Worm (Caenorhabditis elegans): ENCODE results near the gene str-1.

str-1 gene

DNA sequence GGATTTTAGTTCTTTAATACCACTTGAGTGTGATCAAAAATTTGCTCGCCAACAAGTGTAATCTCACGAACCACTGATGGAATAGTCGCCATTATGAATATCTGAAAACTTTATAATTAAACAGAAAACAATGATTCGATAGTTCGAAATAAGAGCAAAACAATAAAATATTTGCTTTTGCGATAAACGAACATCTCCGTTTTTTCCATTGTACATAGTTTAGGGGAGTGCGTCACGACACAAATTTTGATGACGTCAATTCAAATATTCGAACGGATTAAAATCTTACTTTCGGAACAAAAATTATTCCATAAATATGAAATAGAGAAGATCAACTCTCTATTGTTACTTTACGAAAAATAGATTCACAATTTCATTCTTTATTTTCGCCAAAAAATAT is 39.6 kb upstream of the str-1 start, which contains the start of gene mutd-1:
mutd-1 (minus strand) TSS at position 101 of the 400 bp plus-strand sequence.
- TF ChIP-seq sea-2 (GFP tag; optimal IDR thresholded peaks at IDR 0.05) (no peak), tbx-2 (tag; optimal IDR thresholded peaks at IDR 0.05) (no peak), hmg-11 (tag; optimal IDR thresholded peaks at IDR 0.05) (no peak), elt-1 (tag; optimal IDR thresholded peaks at IDR 0.05) (no peak), ztf-11 (tag; optimal IDR thresholded peaks at IDR 0.05) (no peak), nhr-12 (tag; optimal IDR thresholded peaks at IDR 0.05) (no peak), ceh-82 (tag; optimal IDR thresholded peaks at IDR 0.05) (no peak), nhr-67 (tag; optimal IDR thresholded peaks at IDR 0.05) (no peak), ceh-16 (tag; optimal IDR thresholded peaks at IDR 0.05) (no peak), ZK546.5 (tag; optimal IDR thresholded peaks at IDR 0.05) (no peak), jun-1 (tag; optimal IDR thresholded peaks at IDR 0.05) (no peak), ztf-4 (tag; optimal IDR thresholded peaks at IDR 0.05) (no peak), unc-62 (GFP tag; optimal IDR thresholded peaks at IDR 0.05) (no peak), unc-39 (tag; optimal IDR thresholded peaks at IDR 0.05) (no peak), daf-12 (tag; optimal IDR thresholded peaks at IDR 0.05) (no peak), snpc-4 (tag; optimal IDR thresholded peaks at IDR 0.05) (no peak), egl-5 (tag; optimal IDR thresholded peaks at IDR 0.05) (no peak), nhr-25 (tag; optimal IDR thresholded peaks at IDR 0.05) (no peak), elt-3 (tag; optimal IDR thresholded peaks at IDR 0.05) (no peak)

DNA sequence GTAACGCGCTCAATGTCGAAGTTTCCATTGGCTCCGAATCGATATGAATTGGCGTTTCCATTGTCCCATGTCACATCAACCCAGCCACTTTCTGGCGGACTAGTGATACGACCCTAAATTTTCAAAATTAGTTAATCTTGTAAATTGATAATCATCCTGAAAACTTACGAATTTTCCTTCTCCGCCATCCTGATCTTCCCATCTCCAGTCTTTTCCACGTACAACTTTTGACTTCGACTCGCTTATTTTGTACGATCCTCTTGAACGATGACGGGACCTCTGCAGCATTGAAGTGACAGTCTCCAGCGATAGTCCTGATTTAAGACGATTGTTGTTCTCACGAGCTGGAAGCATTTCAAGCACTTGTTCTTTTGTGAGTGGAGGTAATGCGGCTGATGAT is 34.4 kb upstream of the str-1 start:
- TF ChIP-seq daf-12 (tag; optimal IDR thresholded peaks at IDR 0.05): no peak
- no peak for TF ChIP-seq ceh-16 (tag; optimal IDR thresholded peaks at IDR 0.05)
- no peak for TF ChIP-seq nhr-25 (tag; optimal IDR thresholded peaks at IDR 0.05)

DNA sequence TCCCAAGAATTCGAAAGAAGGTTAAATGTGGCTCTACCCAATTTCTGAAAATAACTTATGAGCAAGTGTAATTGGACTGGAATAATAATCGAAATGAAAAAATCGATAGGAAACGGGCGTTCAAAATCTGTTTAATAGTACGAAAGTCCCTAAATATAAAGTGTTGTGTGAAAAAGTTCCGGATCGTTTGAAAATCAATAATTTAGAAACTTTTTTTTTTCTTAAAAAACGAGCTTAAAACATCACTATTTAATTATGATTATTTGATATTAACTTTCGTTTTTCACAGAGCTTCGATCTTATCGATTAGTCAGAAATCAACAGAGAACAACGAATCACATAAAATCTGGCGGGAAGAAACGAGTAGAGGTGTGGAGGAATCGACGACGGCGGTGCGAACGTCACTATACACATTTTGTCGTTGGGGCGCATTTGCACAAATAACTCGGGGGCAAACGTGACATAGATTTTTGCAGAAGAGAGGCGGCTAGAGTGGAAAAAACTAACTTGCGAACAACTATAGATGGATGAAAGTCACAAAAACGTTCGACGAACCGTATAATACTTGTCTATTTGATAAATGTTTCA is 28.8 kb upstream of the str-1 start, which contains the start of gene hecd-1:
hecd-1 (minus strand) TSS at position 51 of the 588 bp plus-strand sequence.
- TF ChIP-seq nhr-25 (tag; optimal IDR thresholded peaks at IDR 0.05) (peak; percentile 7), nhr-237 (tag; optimal IDR thresholded peaks at IDR 0.05) (no peak), lin-15B (tag; optimal IDR thresholded peaks at IDR 0.05) (peak; percentile 30), fkh-10 (GFP tag; optimal IDR thresholded peaks at IDR 0.05) (no peak), ZK546.5 (tag; optimal IDR thresholded peaks at IDR 0.05) (no peak), lin-39 (tag; optimal IDR thresholded peaks at IDR 0.05) (no peak)

DNA sequence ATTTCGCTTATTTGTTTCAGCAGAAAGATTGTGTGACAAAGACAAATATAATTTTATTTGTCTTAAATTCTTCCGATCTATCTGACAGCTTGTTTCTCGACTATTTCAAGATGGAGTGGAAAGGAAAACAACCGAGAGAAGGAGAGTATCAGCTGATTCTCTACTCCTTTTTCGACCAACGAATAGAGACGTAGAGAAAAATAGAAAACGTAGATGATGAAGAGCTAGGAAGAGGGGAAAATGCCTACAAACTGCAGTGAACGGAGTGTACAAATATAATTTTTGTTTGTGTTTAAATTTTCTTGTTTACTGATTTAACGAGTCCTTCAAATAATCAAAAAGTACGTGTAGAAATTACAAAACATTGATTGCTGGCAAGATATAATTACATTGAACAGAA is 25.9 kb upstream of the str-1 start:
- TF ChIP-seq mml-1 (tag; optimal IDR thresholded peaks at IDR 0.05): no peak
- TF ChIP-seq daf-12 (tag; optimal IDR thresholded peaks at IDR 0.05): no peak
- TF ChIP-seq elt-2 (tag; optimal IDR thresholded peaks at IDR 0.05): peak; percentile 11
- TF ChIP-seq nhr-43 (tag; optimal IDR thresholded peaks at IDR 0.05; ENCODE audit: poor library complexity, severe bottlenecking): no peak
- no peak for TF ChIP-seq egl-27 (tag; optimal IDR thresholded peaks at IDR 0.05)
- peak; percentile 55 for TF ChIP-seq snpc-4 (tag; optimal IDR thresholded peaks at IDR 0.05)
- no peak for TF ChIP-seq eor-1 (tag; optimal IDR thresholded peaks at IDR 0.05)
- TF ChIP-seq sea-2 (GFP tag; optimal IDR thresholded peaks at IDR 0.05): no peak
- no peak for TF ChIP-seq elt-3 (tag; optimal IDR thresholded peaks at IDR 0.05)
- no peak for TF ChIP-seq nhr-76 (tag; optimal IDR thresholded peaks at IDR 0.05)
- TF ChIP-seq R02D3.7 (tag; optimal IDR thresholded peaks at IDR 0.05): no peak
- peak; percentile 8 for TF ChIP-seq lin-15B (tag; optimal IDR thresholded peaks at IDR 0.05)
- TF ChIP-seq ceh-9 (tag; optimal IDR thresholded peaks at IDR 0.05): no peak
- TF ChIP-seq hmg-11 (tag; optimal IDR thresholded peaks at IDR 0.05): peak; percentile 33
- TF ChIP-seq pha-4 (tag; optimal IDR thresholded peaks at IDR 0.05): peak; percentile 90
- TF ChIP-seq jun-1 (tag; optimal IDR thresholded peaks at IDR 0.05): no peak
- TF ChIP-seq nfya-1 (tag; optimal IDR thresholded peaks at IDR 0.05; ENCODE audit: insufficient read depth): peak; percentile 32
- no peak for TF ChIP-seq ztf-11 (tag; optimal IDR thresholded peaks at IDR 0.05)
- TF ChIP-seq fkh-2 (tag; optimal IDR thresholded peaks at IDR 0.05): no peak
- no peak for TF ChIP-seq lin-39 (tag; optimal IDR thresholded peaks at IDR 0.05)
- no peak for TF ChIP-seq nhr-28 (tag; optimal IDR thresholded peaks at IDR 0.05)
- TF ChIP-seq mdl-1 (tag; optimal IDR thresholded peaks at IDR 0.05): no peak

Measured in whole organism, L3 larva.